Worm (Caenorhabditis elegans) whole organism, L3 larva: ENCODE results near the gene spat-1.
A peak's percentile ranks its signal among the peaks of the same experiment; 100 is the strongest.

ENCODE experiments used
- R02D3.7 ChIP-seq: fragments of 150-350 bp; optimal IDR thresholded peaks from 2 replicates; lab custom pipeline; 2014; ENCODE audit warnings: missing biosample characterization, missing genetic modification characterization
- ZK546.5 ChIP-seq: sonication (generic microtip); optimal IDR thresholded peaks from 2 replicates; lab custom pipeline; 2017; ENCODE audit warnings: missing biosample characterization, missing genetic modification characterization
- ama-1 ChIP-seq: fragments of 150-350 bp; optimal IDR thresholded peaks from 2 replicates; lab custom pipeline; 2018
- ceh-16 ChIP-seq: sonication (generic microtip); optimal IDR thresholded peaks from 2 replicates; lab custom pipeline; 2017; ENCODE audit warnings: missing biosample characterization, missing genetic modification characterization
- ceh-28 ChIP-seq: fragments of 150-350 bp; optimal IDR thresholded peaks from 2 replicates; lab custom pipeline; 2014; ENCODE audit warnings: missing biosample characterization, missing genetic modification reagents, missing genetic modification characterization
- ceh-82 ChIP-seq: fragments of 150-350 bp; optimal IDR thresholded peaks from 2 replicates; lab custom pipeline; 2014; ENCODE audit warnings: missing biosample characterization, missing genetic modification characterization
- ceh-9 ChIP-seq: sonication (generic microtip); optimal IDR thresholded peaks from 2 replicates; lab custom pipeline; 2018; ENCODE audit warnings: missing biosample characterization, missing genetic modification characterization
- egl-27 ChIP-seq: sonication (generic microtip); optimal IDR thresholded peaks from 4 replicates; lab custom pipeline; 2017; ENCODE audit warnings: missing biosample characterization, missing genetic modification reagents, missing genetic modification characterization
- egl-5 ChIP-seq: fragments of 150-350 bp; optimal IDR thresholded peaks from 2 replicates; lab custom pipeline; 2017; ENCODE audit warnings: missing biosample characterization, missing genetic modification reagents, missing genetic modification characterization, inconsistent platforms
- elt-1 ChIP-seq: fragments of 150-350 bp; optimal IDR thresholded peaks from 2 replicates; lab custom pipeline; 2014; ENCODE audit warnings: missing biosample characterization, missing genetic modification characterization
- elt-2 ChIP-seq: sonication (generic microtip); optimal IDR thresholded peaks from 2 replicates; lab custom pipeline; 2016; ENCODE audit warnings: missing genetic modification reagents, mild to moderate bottlenecking, missing genetic modification characterization, missing compliant biosample characterization
- eor-1 ChIP-seq, 2 experiments: fragments of 150-350 bp; optimal IDR thresholded peaks; 2 replicates each; lab custom pipeline; 2014 to 2018; ENCODE audit warnings: missing biosample characterization in 2 of 2, missing genetic modification characterization in 2 of 2
- fkh-10 ChIP-seq: sonication (generic microtip); optimal IDR thresholded peaks from 2 replicates; lab custom pipeline; 2017; ENCODE audit warnings: missing biosample characterization, missing genetic modification reagents, missing genetic modification characterization
- hmg-11 ChIP-seq: sonication (generic microtip); optimal IDR thresholded peaks from 2 replicates; lab custom pipeline; 2016; ENCODE audit warnings: missing genetic modification characterization, missing compliant biosample characterization
- jun-1 ChIP-seq: fragments of 150-350 bp; optimal IDR thresholded peaks from 2 replicates; lab custom pipeline; 2014; ENCODE audit warnings: missing biosample characterization, missing genetic modification reagents, missing genetic modification characterization
- lin-15B ChIP-seq: fragments of 150-350 bp; optimal IDR thresholded peaks from 2 replicates; lab custom pipeline; 2014; ENCODE audit warnings: missing biosample characterization, missing genetic modification characterization
- lin-39 ChIP-seq: fragments of 150-350 bp; optimal IDR thresholded peaks from 2 replicates; lab custom pipeline; 2018; ENCODE audit warnings: missing biosample characterization, missing genetic modification reagents, missing genetic modification characterization
- lsy-12 ChIP-seq: sonication (generic microtip); optimal IDR thresholded peaks from 2 replicates; lab custom pipeline; 2016; ENCODE audit warnings: mild to moderate bottlenecking, missing genetic modification characterization, missing compliant biosample characterization
- mdl-1 ChIP-seq: fragments of 150-350 bp; optimal IDR thresholded peaks from 2 replicates; lab custom pipeline; 2014; ENCODE audit warnings: missing biosample characterization, missing genetic modification characterization
- nfya-1 ChIP-seq: sonication (generic microtip); optimal IDR thresholded peaks from 2 replicates; lab custom pipeline; 2017; ENCODE audit warnings: missing genetic modification characterization, mild to moderate bottlenecking, missing compliant biosample characterization, antibody characterized with exemption, moderate library complexity; ENCODE audit not compliant: insufficient read depth
- nhr-11 ChIP-seq: fragments of 150-350 bp; optimal IDR thresholded peaks from 2 replicates; lab custom pipeline; 2014; ENCODE audit warnings: missing biosample characterization, missing genetic modification characterization
- nhr-23 ChIP-seq: fragments of 150-350 bp; optimal IDR thresholded peaks from 2 replicates; lab custom pipeline; 2014; ENCODE audit warnings: missing biosample characterization, missing genetic modification reagents, missing genetic modification characterization
- nhr-25 ChIP-seq: sonication (generic microtip); optimal IDR thresholded peaks from 2 replicates; lab custom pipeline; 2017; ENCODE audit warnings: missing biosample characterization, missing genetic modification characterization
- nhr-43 ChIP-seq: sonication (generic microtip); optimal IDR thresholded peaks from 2 replicates; lab custom pipeline; 2016; ENCODE audit warnings: mild to moderate bottlenecking, missing genetic modification characterization, missing compliant biosample characterization; ENCODE audit not compliant: poor library complexity, severe bottlenecking
- nhr-76 ChIP-seq: fragments of 150-350 bp; sonication (generic microtip); optimal IDR thresholded peaks from 5 replicates; lab custom pipeline; 2014; ENCODE audit warnings: missing biosample characterization, missing genetic modification characterization
- nhr-77 ChIP-seq: fragments of 150-350 bp; optimal IDR thresholded peaks from 2 replicates; lab custom pipeline; 2014; ENCODE audit warnings: missing biosample characterization, missing genetic modification characterization
- pha-4 ChIP-seq: fragments of 150-350 bp; optimal IDR thresholded peaks from 2 replicates; lab custom pipeline; 2014; ENCODE audit warnings: missing biosample characterization, missing genetic modification reagents, missing genetic modification characterization
- pqm-1 ChIP-seq: fragments of 150-350 bp; optimal IDR thresholded peaks from 2 replicates; lab custom pipeline; 2017; ENCODE audit warnings: missing biosample characterization, missing genetic modification characterization, inconsistent platforms
- skn-1 ChIP-seq: fragments of 150-350 bp; optimal IDR thresholded peaks from 2 replicates; lab custom pipeline; 2014; ENCODE audit warnings: missing biosample characterization, missing genetic modification characterization
- snpc-4 ChIP-seq: fragments of 150-350 bp; optimal IDR thresholded peaks from 2 replicates; lab custom pipeline; 2014; ENCODE audit warnings: missing biosample characterization, missing genetic modification characterization
- tbx-2 ChIP-seq: sonication (generic microtip); optimal IDR thresholded peaks from 2 replicates; lab custom pipeline; 2016; ENCODE audit warnings: mild to moderate bottlenecking, missing genetic modification characterization, missing compliant biosample characterization
- unc-39 ChIP-seq: sonication (generic microtip); optimal IDR thresholded peaks from 4 replicates; lab custom pipeline; 2017; ENCODE audit warnings: missing biosample characterization, missing genetic modification characterization
- ztf-11 ChIP-seq: fragments of 150-350 bp; optimal IDR thresholded peaks from 2 replicates; lab custom pipeline; 2014; ENCODE audit warnings: missing biosample characterization, missing genetic modification characterization
- ztf-4 ChIP-seq: fragments of 150-350 bp; optimal IDR thresholded peaks from 2 replicates; lab custom pipeline; 2014; ENCODE audit warnings: missing biosample characterization, missing genetic modification characterization

spat-1 gene

DNA sequence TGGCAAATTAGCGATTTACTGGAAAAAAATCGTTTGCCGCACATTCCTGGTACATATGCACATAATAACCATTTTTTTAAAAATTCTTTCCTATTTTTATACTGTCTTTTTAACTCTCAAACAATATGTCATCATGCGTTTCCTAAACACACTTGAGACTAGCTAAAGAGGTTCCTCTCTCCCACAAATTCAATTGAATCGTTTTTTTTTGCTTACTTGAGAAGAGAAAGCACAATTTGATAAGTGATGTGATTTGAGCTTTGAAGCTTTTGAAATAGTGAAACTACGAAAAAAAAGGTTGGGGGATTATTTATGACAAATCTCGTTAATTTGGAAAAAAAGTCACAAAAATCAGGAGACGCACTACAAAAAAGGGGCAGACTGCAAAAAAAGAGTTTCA is 26.5 kb downstream of the spat-1 start:
- TF ChIP-seq eor-1 (tag; optimal IDR thresholded peaks at IDR 0.05; lab: Kevin White, UChicago) (no peak), lin-39 (tag; lab: Kevin White, UChicago) (no peak), ztf-4 (tag; lab: Kevin White, UChicago) (no peak), fkh-10 (peak; percentile 51)

DNA sequence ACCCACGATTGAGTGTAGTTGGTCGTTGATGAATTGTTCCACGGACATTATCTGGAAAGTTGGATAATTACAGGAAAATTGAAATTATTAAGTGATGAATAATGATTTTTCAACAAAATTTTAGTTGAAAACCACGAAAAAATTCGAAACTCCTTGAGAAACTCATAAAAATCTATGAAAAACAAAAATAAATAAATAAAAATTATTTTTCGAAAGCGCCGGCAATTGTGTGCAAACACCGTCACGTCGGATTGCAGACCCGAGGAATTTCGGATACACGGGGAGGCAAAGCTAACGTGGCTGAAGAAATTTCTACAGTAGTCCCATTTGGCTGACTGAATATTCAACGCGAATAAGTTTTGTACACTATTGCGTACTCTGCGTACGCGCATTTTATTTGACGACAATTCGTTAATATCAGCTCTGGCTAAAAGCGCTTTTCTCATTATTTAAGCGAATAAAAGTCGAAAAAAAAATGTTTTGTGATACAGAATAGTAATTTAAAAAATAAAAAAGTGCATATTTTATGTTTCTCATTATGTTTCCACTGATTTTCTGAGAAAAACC is 33.1 kb downstream of the spat-1 start, which contains the start of gene mog-4:
Gene mog-4, minus strand, starts transcription at position 51 of the 567 bp plus-strand sequence.
- TF ChIP-seq skn-1 (tag; lab: Kevin White, UChicago) (peak; percentile 80), tbx-2 (tag; lab: Kevin White, UChicago) (peak; percentile 92), nhr-25 (tag; lab: Kevin White, UChicago) (peak; percentile 49), egl-5 (peak; percentile 76), jun-1 (tag; lab: Kevin White, UChicago) (peak; percentile 80), pqm-1 (tag; lab: Kevin White, UChicago) (peak; percentile 68), snpc-4 (peak; percentile 58), nhr-43 (tag; lab: Kevin White, UChicago) (peak; percentile 98), R02D3.7 (peak; percentile 79), fkh-10 (peak; percentile 17), nhr-11 (tag; lab: Kevin White, UChicago) (peak; percentile 79), lin-15B (peak; percentile 87), pha-4 (tag; lab: Kevin White, UChicago) (peak; percentile 83), ZK546.5 (tag; lab: Kevin White, UChicago) (peak; percentile 42), nhr-23 (tag; lab: Kevin White, UChicago) (peak; percentile 93), hmg-11 (tag; lab: Kevin White, UChicago) (peak; percentile 86), lsy-12 (peak; percentile 97), nfya-1 (tag; lab: Kevin White, UChicago) (peak; percentile 89), mdl-1 (tag; lab: Kevin White, UChicago) (peak; percentile 1), ceh-28 (peak; percentile 75), nhr-77 (tag; lab: Kevin White, UChicago) (peak; percentile 90), elt-2 (tag; lab: Kevin White, UChicago) (peak; percentile 81), ceh-82 (peak; percentile 32), egl-27 (tag; lab: Kevin White, UChicago) (peak; percentile 31)
- TF ChIP-seq, all 47 proteins: peak for 24; not testable (repeated sequence) for 23

DNA sequence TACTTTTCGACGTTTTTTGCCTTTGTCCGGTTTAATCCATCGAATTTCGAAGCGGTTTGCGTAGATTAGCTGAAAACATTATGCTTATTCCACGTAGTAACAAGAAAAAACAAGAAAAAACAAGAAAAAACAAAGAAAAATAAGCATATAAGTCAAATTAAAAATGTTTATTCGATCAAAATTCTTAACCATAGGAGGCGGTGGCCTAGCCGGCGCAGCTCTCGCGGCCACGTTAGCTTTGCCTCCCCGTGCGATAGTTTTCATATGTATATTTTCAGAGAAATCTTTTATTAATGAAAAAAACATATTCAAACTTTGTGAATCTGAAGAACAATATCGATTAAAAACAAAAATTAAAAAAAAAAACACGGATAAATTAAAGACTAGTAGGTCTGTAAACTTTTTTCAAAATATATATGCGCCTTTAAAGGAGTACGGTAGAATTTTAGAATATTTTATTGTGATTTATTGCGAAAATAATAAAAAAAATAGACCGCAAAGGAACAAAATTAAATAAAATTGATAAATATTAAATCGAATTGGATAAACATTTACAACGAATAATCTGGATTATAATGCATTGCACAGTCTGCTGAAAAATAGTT is 35.3 kb downstream of the spat-1 start:
- peak; percentile 44 for TF ChIP-seq nfya-1 (tag; lab: Kevin White, UChicago)

DNA sequence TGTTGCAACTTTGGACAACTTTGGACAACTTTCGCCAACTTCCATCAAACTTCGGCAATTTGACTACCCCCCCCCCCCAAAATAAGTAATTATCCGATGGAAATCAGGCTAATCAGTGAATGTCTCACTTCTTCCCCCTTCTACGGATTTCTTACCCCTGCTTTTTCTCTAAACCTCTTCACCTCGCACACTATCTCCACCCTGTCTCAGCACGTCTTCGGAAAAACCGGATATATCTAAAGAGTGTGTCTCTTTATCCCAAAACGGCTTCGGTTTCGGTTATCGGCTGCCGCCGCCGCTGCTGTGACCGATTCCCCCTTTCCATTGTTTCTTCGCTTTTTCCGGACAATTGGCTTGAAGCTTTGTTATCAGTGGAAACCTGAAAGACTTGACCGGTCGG is 39.3 kb downstream of the spat-1 start:
- TF ChIP-seq elt-1 (tag; lab: Kevin White, UChicago) (no peak), ama-1 (lab: Kevin White, UChicago) (no peak), nhr-77 (tag; lab: Kevin White, UChicago) (no peak), nhr-23 (tag; lab: Kevin White, UChicago) (no peak), skn-1 (tag; lab: Kevin White, UChicago) (no peak), unc-39 (tag; lab: Kevin White, UChicago) (no peak), lin-39 (tag; lab: Kevin White, UChicago) (no peak), eor-1 (tag; optimal IDR thresholded peaks at IDR 0.05; lab: Kevin White, UChicago) (no peak), elt-2 (tag; lab: Kevin White, UChicago) (no peak), lsy-12 (no peak), jun-1 (tag; lab: Kevin White, UChicago) (no peak), pha-4 (tag; lab: Kevin White, UChicago) (no peak), snpc-4 (no peak), nfya-1 (tag; lab: Kevin White, UChicago) (no peak), nhr-76 (tag; lab: Kevin White, UChicago) (no peak), nhr-11 (tag; lab: Kevin White, UChicago) (no peak), nhr-43 (tag; lab: Kevin White, UChicago) (no peak), ceh-9 (no peak), ceh-16 (tag; lab: Kevin White, UChicago) (no peak), ztf-11 (tag; lab: Kevin White, UChicago) (no peak)
